Worm (Caenorhabditis elegans): Measurements from ENCODE around the gene dhhc-5.

- TF ChIP-seq snpc-4 (tag; optimal IDR thresholded peaks at IDR 0.05) (no peak), nhr-11 (tag; optimal IDR thresholded peaks at IDR 0.05) (no peak), ama-1 (optimal IDR thresholded peaks at IDR 0.05) (no peak), fkh-10 (GFP tag; optimal IDR thresholded peaks at IDR 0.05) (no peak), ceh-44 (GFP tag; IDR thresholded peaks at IDR 0.05) (no peak), saeg-2 (GFP tag; IDR thresholded peaks at IDR 0.05) (no peak), T20F7.1 (GFP tag; optimal IDR thresholded peaks at IDR 0.05) (no peak), unc-62 (GFP tag; optimal IDR thresholded peaks at IDR 0.05 in 1 of 2) (peak in 1 of 2 experiments; percentile 51), unc-62 (tag; optimal IDR thresholded peaks at IDR 0.05) (no peak), rbr-2 (tag; optimal IDR thresholded peaks at IDR 0.05) (no peak), hlh-11 (tag; optimal IDR thresholded peaks at IDR 0.05) (no peak), mep-1 (tag; optimal IDR thresholded peaks at IDR 0.05) (no peak), nhr-76 (tag; optimal IDR thresholded peaks at IDR 0.05) (no peak), nhr-25 (tag; optimal IDR thresholded peaks at IDR 0.05; ENCODE audit: borderline replicate concordance, insufficient read depth) (no peak)
These were observed 46.4 kb downstream of the dhhc-5 start, which contains the start of gene lim-8 for ce11 chrIII:6802488-6802887.
